Fruit fly (Drosophila melanogaster): ENCODE measurements around the gene Tom70.

DNA sequence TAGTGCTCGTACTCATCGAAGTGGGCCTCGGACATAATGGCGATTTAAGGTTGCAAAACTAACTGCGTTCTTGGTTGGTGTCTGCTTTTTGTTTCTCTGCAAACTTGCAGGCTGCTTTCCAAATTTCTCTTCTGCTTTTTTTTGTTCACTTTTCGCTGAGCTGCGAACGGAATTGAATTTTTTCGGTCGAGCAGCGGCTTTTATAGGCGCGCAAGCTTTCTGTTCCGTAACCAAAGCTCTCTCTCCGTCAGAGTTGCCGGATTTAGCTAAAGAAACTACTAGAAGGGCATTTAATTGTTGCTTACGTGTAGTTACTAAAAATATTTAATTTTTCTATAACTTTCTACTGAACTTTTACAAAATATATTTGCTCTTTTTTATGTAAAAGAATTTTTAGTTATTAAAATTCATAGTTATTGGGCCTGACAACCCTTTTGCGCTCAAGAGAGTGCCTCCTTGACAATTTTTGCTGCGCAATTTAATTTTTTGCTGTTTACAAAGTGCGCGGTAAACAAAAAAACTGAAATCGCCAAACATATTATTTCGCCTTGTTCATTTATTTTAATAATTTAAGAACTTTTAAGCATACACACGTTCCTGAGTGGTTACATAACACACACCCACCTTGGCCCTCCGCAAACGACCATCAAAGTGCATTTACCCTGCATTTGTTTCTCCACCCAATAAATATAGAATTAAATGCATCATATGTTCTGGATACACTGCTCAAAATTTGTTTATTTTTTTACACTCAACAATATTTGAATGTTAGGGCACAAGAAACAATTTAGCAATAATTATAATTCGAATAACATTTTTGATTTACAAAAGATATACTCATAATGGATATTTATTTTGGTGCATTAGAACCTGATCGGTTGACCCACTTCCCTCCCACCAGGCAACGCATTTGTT lies 7.9 kb upstream of the Tom70 start, which contains the start of gene CG6770:
- TF ChIP-seq CG8478 (optimal IDR thresholded peaks at IDR 0.05) (no peak), CTCF (optimal IDR thresholded peaks at IDR 0.05) (no peak)

All from S2 (cell line).